Worm (Caenorhabditis elegans) whole organism, young adult: ENCODE results near the gene grd-6.

Experiments
- C06A6.2 ChIP-seq: fragments of 200-800 bp; sonication (Bioruptor generic); conservative IDR thresholded peaks from 2 replicates; pipeline ENCODE4 v1.3.6; 2022; ENCODE audit warnings: missing genetic modification characterization, missing compliant biosample characterization
- D2030.7 ChIP-seq: fragments of 200-800 bp; sonication (Bioruptor generic); IDR thresholded peaks from 2 replicates; pipeline ENCODE4 v1.3.6; 2022; ENCODE audit warnings: missing genetic modification reagents, missing genetic modification characterization, missing compliant biosample characterization
- F10E7.11 ChIP-seq: sonication (generic microtip); optimal IDR thresholded peaks from 2 replicates; lab custom pipeline; 2017; ENCODE audit warnings: mild to moderate bottlenecking, missing genetic modification characterization, moderate library complexity, missing compliant biosample characterization
- F55B11.4 ChIP-seq: sonication (generic microtip); optimal IDR thresholded peaks from 2 replicates; lab custom pipeline; 2016; ENCODE audit warnings: missing compliant biosample characterization, missing genetic modification characterization, borderline replicate concordance; ENCODE audit not compliant: insufficient read depth
- F57A8.1 ChIP-seq: fragments of 200-800 bp; sonication (Bioruptor generic); optimal IDR thresholded peaks from 2 replicates; lab custom pipeline; 2018; ENCODE audit warnings: mild to moderate bottlenecking, missing genetic modification characterization, moderate library complexity, missing compliant biosample characterization
- Y53G8AR.9 ChIP-seq: fragments of 200-800 bp; sonication (Bioruptor generic); conservative IDR thresholded peaks from 2 replicates; pipeline ENCODE4 v1.3.6; 2022; ENCODE audit warnings: missing genetic modification reagents, missing genetic modification characterization, missing compliant biosample characterization
- Y79H2A.3 ChIP-seq: fragments of 200-800 bp; sonication (Bioruptor generic); conservative IDR thresholded peaks from 2 replicates; pipeline ENCODE4 v1.3.6; 2022; ENCODE audit warnings: missing genetic modification reagents, missing genetic modification characterization, missing compliant biosample characterization
- Y95B8A.8 ChIP-seq: fragments of 200-800 bp; sonication (Bioruptor generic); IDR thresholded peaks from 2 replicates; pipeline ENCODE4 v1.3.6; 2022; ENCODE audit warnings: missing genetic modification reagents, missing genetic modification characterization, missing compliant biosample characterization
- ZK185.1 ChIP-seq: sonication (generic microtip); optimal IDR thresholded peaks from 2 replicates; lab custom pipeline; 2016; ENCODE audit warnings: mild to moderate bottlenecking, missing genetic modification characterization, missing compliant biosample characterization; ENCODE audit not compliant: poor library complexity, severe bottlenecking
- aptf-2 ChIP-seq: fragments of 200-800 bp; sonication (Bioruptor generic); conservative IDR thresholded peaks from 2 replicates; pipeline ENCODE4 v1.3.6; 2022; ENCODE audit warnings: missing genetic modification reagents, missing genetic modification characterization, missing compliant biosample characterization
- aptf-3 ChIP-seq: fragments of 200-800 bp; sonication (Bioruptor generic); IDR thresholded peaks from 2 replicates; pipeline ENCODE4 v1.3.6; 2022; ENCODE audit warnings: missing genetic modification characterization, missing compliant biosample characterization
- atf-7 ChIP-seq: sonication (generic microtip); optimal IDR thresholded peaks from 2 replicates; lab custom pipeline; 2017; ENCODE audit warnings: mild to moderate bottlenecking, missing genetic modification characterization, missing compliant biosample characterization
- athp-1 ChIP-seq: sonication (generic microtip); optimal IDR thresholded peaks from 2 replicates; lab custom pipeline; 2017; ENCODE audit warnings: mild to moderate bottlenecking, missing genetic modification characterization, missing compliant biosample characterization
- ceh-91 ChIP-seq: fragments of 200-800 bp; sonication (Bioruptor generic); IDR thresholded peaks from 2 replicates; pipeline ENCODE4 v1.3.6; 2022; ENCODE audit warnings: missing genetic modification reagents, missing genetic modification characterization, missing compliant biosample characterization
- dox-1 ChIP-seq: fragments of 200-800 bp; sonication (Bioruptor generic); IDR thresholded peaks from 2 replicates; pipeline ENCODE4 v1.3.6; 2022; ENCODE audit warnings: missing genetic modification reagents, missing genetic modification characterization, missing compliant biosample characterization
- dpff-1 ChIP-seq: sonication (generic microtip); optimal IDR thresholded peaks from 2 replicates; lab custom pipeline; 2017; ENCODE audit warnings: mild to moderate bottlenecking, missing genetic modification characterization, missing compliant biosample characterization
- dpl-1 ChIP-seq: fragments of 150-350 bp; optimal IDR thresholded peaks from 2 replicates; lab custom pipeline; 2014; ENCODE audit warnings: missing biosample characterization, missing genetic modification reagents, missing genetic modification characterization
- efl-1 ChIP-seq: fragments of 150-350 bp; optimal IDR thresholded peaks from 2 replicates; lab custom pipeline; 2014; ENCODE audit warnings: missing biosample characterization, missing genetic modification reagents, missing genetic modification characterization
- egl-44 ChIP-seq: fragments of 200-800 bp; sonication (Bioruptor generic); IDR thresholded peaks from 2 replicates; pipeline ENCODE4 v1.3.6; 2022; ENCODE audit warnings: missing genetic modification reagents, missing genetic modification characterization, missing compliant biosample characterization
- ekl-4 ChIP-seq: fragments of 200-800 bp; sonication (Bioruptor generic); IDR thresholded peaks from 2 replicates; pipeline ENCODE4 v1.3.6; 2022; ENCODE audit warnings: missing genetic modification reagents, missing genetic modification characterization, missing compliant biosample characterization
- gei-17 ChIP-seq: fragments of 200-800 bp; sonication (Bioruptor generic); optimal IDR thresholded peaks from 2 replicates; lab custom pipeline; 2018; ENCODE audit warnings: mild to moderate bottlenecking, missing genetic modification characterization, missing compliant biosample characterization
- hmg-1.2 ChIP-seq: fragments of 200-800 bp; sonication (Bioruptor generic); IDR thresholded peaks from 2 replicates; pipeline ENCODE4 v1.3.6; 2022; ENCODE audit warnings: missing genetic modification reagents, missing genetic modification characterization, missing compliant biosample characterization
- hrde-1 ChIP-seq: sonication (generic microtip); optimal IDR thresholded peaks from 2 replicates; lab custom pipeline; 2016; ENCODE audit warnings: missing genetic modification characterization, mild to moderate bottlenecking, missing compliant biosample characterization, moderate library complexity, missing genotype, missing genetic modification reagents, borderline replicate concordance
- lin-40 ChIP-seq: sonication (generic microtip); optimal IDR thresholded peaks from 2 replicates; lab custom pipeline; 2016; ENCODE audit warnings: missing genetic modification characterization, mild to moderate bottlenecking, missing compliant biosample characterization, missing genotype, missing genetic modification reagents
- madf-6 ChIP-seq: fragments of 200-800 bp; sonication (Bioruptor generic); IDR thresholded peaks from 2 replicates; pipeline ENCODE4 v1.3.6; 2022; ENCODE audit warnings: missing genetic modification reagents, missing genetic modification characterization, missing compliant biosample characterization
- madf-8 ChIP-seq: fragments of 200-800 bp; sonication (Bioruptor generic); conservative IDR thresholded peaks from 2 replicates; pipeline ENCODE4 v1.3.6; 2022; ENCODE audit warnings: missing genetic modification reagents, missing genetic modification characterization, missing compliant biosample characterization
- nfya-2 ChIP-seq: fragments of 200-800 bp; sonication (Bioruptor generic); IDR thresholded peaks from 2 replicates; pipeline ENCODE4 v1.3.6; 2022; ENCODE audit warnings: missing genetic modification reagents, missing genetic modification characterization, missing compliant biosample characterization
- nfyb-1 ChIP-seq: fragments of 200-800 bp; sonication (Bioruptor generic); IDR thresholded peaks from 2 replicates; pipeline ENCODE4 v1.3.6; 2022; ENCODE audit warnings: missing genetic modification reagents, missing genetic modification characterization, missing compliant biosample characterization
- nhr-80 ChIP-seq: sonication (generic microtip); optimal IDR thresholded peaks from 2 replicates; lab custom pipeline; 2016; ENCODE audit warnings: missing genetic modification characterization, missing compliant biosample characterization
- pbrm-1 ChIP-seq: fragments of 200-800 bp; sonication (Bioruptor generic); IDR thresholded peaks from 2 replicates; pipeline ENCODE4 v1.3.6; 2022; ENCODE audit warnings: missing genetic modification reagents, missing genetic modification characterization, missing compliant biosample characterization
- rcor-1 ChIP-seq: fragments of 200-800 bp; sonication (Bioruptor generic); IDR thresholded peaks from 2 replicates; pipeline ENCODE4 v1.3.6; 2022; ENCODE audit warnings: missing genetic modification reagents, missing genetic modification characterization, missing compliant biosample characterization
- rec-8 ChIP-seq, 2 experiments: sonication (generic microtip); optimal IDR thresholded peaks; 2 replicates each; lab custom pipeline; 2016; ENCODE audit warnings: mild to moderate bottlenecking in 2 of 2, missing genetic modification characterization in 2 of 2, missing genetic modification reagents in 2 of 2, missing genotype in 2 of 2, missing biosample characterization in 1 of 2, missing compliant biosample characterization in 1 of 2, moderate library complexity in 1 of 2
- repo-1 ChIP-seq: sonication (generic microtip); optimal IDR thresholded peaks from 2 replicates; lab custom pipeline; 2017; ENCODE audit warnings: mild to moderate bottlenecking, missing genetic modification characterization, missing compliant biosample characterization
- rpc-1 ChIP-seq, 2 experiments: fragments of 150-350 bp in 1 of 2; sonication (generic microtip) in 1 of 2; optimal IDR thresholded peaks; 2 replicates each; lab custom pipeline; 2014 to 2018; ENCODE audit warnings: missing biosample characterization in 1 of 2, missing genetic modification characterization in 1 of 2, missing genetic modification reagents in 1 of 2, missing genotype in 1 of 2
- snpc-4 ChIP-seq, 5 experiments: fragments of 150-350 bp in 1 of 5; sonication (generic microtip) in 4 of 5; optimal IDR thresholded peaks; 2 replicates each; lab custom pipeline; 2014 to 2018; ENCODE audit warnings: missing genetic modification characterization in 5 of 5, missing biosample characterization in 3 of 5, antibody characterized with exemption in 2 of 5, mild to moderate bottlenecking in 2 of 5, missing compliant biosample characterization in 2 of 5, missing genotype in 2 of 5, moderate library complexity in 2 of 5, missing genetic modification reagents in 1 of 5
- sptf-2 ChIP-seq: fragments of 200-800 bp; sonication (Bioruptor generic); optimal IDR thresholded peaks from 2 replicates; lab custom pipeline; 2018; ENCODE audit warnings: mild to moderate bottlenecking, missing genetic modification characterization, missing compliant biosample characterization
- tbx-9 ChIP-seq: sonication (generic microtip); optimal IDR thresholded peaks from 2 replicates; lab custom pipeline; 2016; ENCODE audit warnings: borderline replicate concordance, missing genetic modification characterization, inconsistent platforms, missing compliant biosample characterization
- tlf-1 ChIP-seq: fragments of 200-800 bp; sonication (Bioruptor generic); optimal IDR thresholded peaks from 2 replicates; lab custom pipeline; 2018; ENCODE audit warnings: mild to moderate bottlenecking, missing genetic modification characterization, missing compliant biosample characterization
- ztf-18 ChIP-seq: sonication (generic microtip); optimal IDR thresholded peaks from 2 replicates; lab custom pipeline; 2016; ENCODE audit warnings: missing genotype, mild to moderate bottlenecking, missing genetic modification characterization, missing compliant biosample characterization
- ztf-6 ChIP-seq: fragments of 200-800 bp; sonication (Bioruptor generic); IDR thresholded peaks from 2 replicates; pipeline ENCODE4 v1.3.6; 2022; ENCODE audit warnings: missing genetic modification reagents, missing genetic modification characterization, missing compliant biosample characterization

The grd-6 gene

ce11 chrV:9224981-9225380 lies 3.3 kb downstream of the grd-6 start:
- TF ChIP-seq dox-1 = no peak
- TF ChIP-seq ztf-6 (GFP tag; lab: Robert Waterston, UW) = no peak
- no peak for TF ChIP-seq sptf-2 (GFP tag; lab: Kevin White, UChicago)
- no peak for TF ChIP-seq ceh-91 (GFP tag; lab: Robert Waterston, UW)
- TF ChIP-seq nhr-80 (tag; lab: Kevin White, UChicago) = no peak
- TF ChIP-seq ZK185.1 (tag; lab: Kevin White, UChicago) = no peak
- no peak for TF ChIP-seq gei-17 (GFP tag; lab: Kevin White, UChicago)
- no peak for TF ChIP-seq tlf-1 (GFP tag; lab: Kevin White, UChicago)

DNA sequence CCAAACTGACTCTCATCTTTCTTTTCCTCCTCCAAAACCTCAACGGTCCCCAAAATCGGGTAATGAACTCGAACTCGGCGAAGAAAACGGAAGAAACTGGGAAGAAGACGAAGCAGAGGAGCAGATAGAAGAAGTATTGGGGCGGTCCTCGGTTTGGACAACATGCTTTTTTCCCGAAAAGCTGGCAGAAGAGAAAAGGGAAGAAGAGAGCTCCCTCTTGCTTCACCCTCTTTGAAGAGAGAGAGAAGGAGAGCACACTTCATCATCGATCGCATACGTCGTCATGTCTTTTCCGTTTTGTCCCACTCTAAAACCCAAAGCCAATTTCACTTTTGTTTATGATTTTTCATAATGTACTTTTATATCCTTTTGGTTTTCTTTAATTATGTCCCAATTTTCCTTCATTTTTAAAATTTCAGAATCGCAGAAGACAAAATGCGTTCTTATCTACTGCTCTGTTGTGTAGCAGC lies 4.0 kb downstream of the grd-6 start, which contains the start of gene F07C3.2:
Gene F07C3.2 (plus strand): TSS at position 420 of the 470 bp plus-strand sequence.
- no peak for TF ChIP-seq tbx-9 (tag; lab: Kevin White, UChicago)
- no peak for TF ChIP-seq F55B11.4 (tag; lab: Kevin White, UChicago)
- no peak for TF ChIP-seq nfya-2 (GFP tag; lab: Robert Waterston, UW)
- TF ChIP-seq D2030.7 (GFP tag; lab: Robert Waterston, UW) = no peak
- no peak for TF ChIP-seq nfyb-1 (GFP tag; lab: Robert Waterston, UW)
- TF ChIP-seq Y53G8AR.9 = no peak
- no peak for TF ChIP-seq F57A8.1 (GFP tag; lab: Kevin White, UChicago)
- no peak for TF ChIP-seq rec-8 (tag; optimal IDR thresholded peaks at IDR 0.05; lab: Kevin White, UChicago)
- TF ChIP-seq egl-44 = no peak

ce11 chrV:9232296-9232695 lies 10.6 kb downstream of the grd-6 start, which contains the start of gene F07C3.3:
Gene F07C3.3, minus strand, starts transcription at chrV:9232396.
- no peak for TF ChIP-seq atf-7 (tag; lab: Kevin White, UChicago)
- no peak for TF ChIP-seq athp-1 (tag; lab: Kevin White, UChicago)
- no peak for TF ChIP-seq dox-1
- TF ChIP-seq Y79H2A.3 = no peak
- TF ChIP-seq aptf-3 = no peak
- no peak for TF ChIP-seq C06A6.2 (GFP tag; lab: Robert Waterston, UW)
- no peak for TF ChIP-seq Y95B8A.8
- no peak for TF ChIP-seq dpff-1 (tag; lab: Kevin White, UChicago)

ce11 chrV:9243171-9243996 lies 21.7 kb downstream of the grd-6 start, which contains the start of gene glo-4:
Gene glo-4, minus strand, starts transcription at chrV:9243221.
- TF ChIP-seq lin-40 (tag; lab: Kevin White, UChicago) (peak; percentile 68), ztf-18 (tag; lab: Kevin White, UChicago) (peak; percentile 91), pbrm-1 (0 out of 2 replicates have a peak, but pooled peaks have one; percentile 54), ekl-4 (GFP tag; lab: Robert Waterston, UW) (peak; percentile 24; the same call in 1 of the 2 replicates), rcor-1 (peak; percentile 49; the same call in 1 of the 2 replicates), hmg-1.2 (GFP tag; lab: Robert Waterston, UW) (peak; percentile 69), dox-1 (no peak; the same call in 1 of the 2 replicates), hrde-1 (tag; lab: Kevin White, UChicago) (no peak), rpc-1 (optimal IDR thresholded peaks at IDR 0.05; lab: Kevin White, UChicago) (no peak), rpc-1 (tag; optimal IDR thresholded peaks at IDR 0.05; lab: Kevin White, UChicago) (no peak), madf-6 (GFP tag; lab: Robert Waterston, UW) (peak; percentile 73), F10E7.11 (tag; lab: Kevin White, UChicago) (no peak), repo-1 (no peak), nfya-2 (GFP tag; lab: Robert Waterston, UW) (no peak), nhr-80 (tag; lab: Kevin White, UChicago) (peak; percentile 62), snpc-4 (GFP tag; optimal IDR thresholded peaks at IDR 0.05; lab: Kevin White, UChicago) (no peak), snpc-4 (tag; optimal IDR thresholded peaks at IDR 0.05; lab: Kevin White, UChicago) (peak in 1 of 4 experiments; percentile 11), ztf-6 (GFP tag; lab: Robert Waterston, UW) (no peak), madf-8 (peak; percentile 50), efl-1 (peak; percentile 71), nfyb-1 (GFP tag; lab: Robert Waterston, UW) (no peak), dpl-1 (GFP tag; lab: Kevin White, UChicago) (peak; percentile 56), aptf-2 (no peak)
